Worm (Caenorhabditis elegans): Measurements from ENCODE around the gene asm-1.
"Not testable (repeated sequence)": the region's sequence is repeated elsewhere in the genome, so short reads cannot be mapped to it uniquely, and the experiment has no call there.

asm-1 gene

DNA sequence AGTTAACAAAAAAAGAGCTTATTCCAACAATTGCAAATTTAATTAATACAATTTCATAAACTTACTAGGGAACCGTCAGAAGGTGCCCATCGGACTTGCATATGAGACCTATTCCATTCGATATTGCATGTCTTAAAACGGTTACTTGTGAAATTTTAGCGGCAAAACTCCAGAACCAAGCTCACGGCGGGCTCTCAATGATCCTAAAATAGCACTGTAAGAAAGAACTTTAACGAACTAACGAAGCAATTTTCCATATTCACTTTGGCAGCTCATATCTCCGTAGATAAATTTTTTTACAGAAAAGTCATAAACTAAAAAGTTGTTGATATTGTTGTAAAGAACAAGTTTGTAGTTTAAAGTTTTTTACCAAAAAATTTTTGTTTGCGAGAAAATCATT is 2.2 kb upstream of the asm-1 start, which contains the start of gene B0252.3:
B0252.3 (minus strand) TSS at position 101 of the 400 bp plus-strand sequence.
- TF ChIP-seq lin-32 (GFP tag; optimal IDR thresholded peaks at IDR 0.05); nhr-237 (tag; optimal IDR thresholded peaks at IDR 0.05); nhr-12 (tag; optimal IDR thresholded peaks at IDR 0.05): not testable (repeated sequence)

- TF ChIP-seq mep-1 (tag; optimal IDR thresholded peaks at IDR 0.05) = no peak
- no peak for TF ChIP-seq elt-3 (tag; optimal IDR thresholded peaks at IDR 0.05)
- no peak for TF ChIP-seq unc-62 (GFP tag; optimal IDR thresholded peaks at IDR 0.05)
- TF ChIP-seq sem-2 (GFP tag; optimal IDR thresholded peaks at IDR 0.05) = no peak
- TF ChIP-seq lsy-2 (tag; optimal IDR thresholded peaks at IDR 0.05) = no peak
- no peak for TF ChIP-seq sptf-1 (tag; optimal IDR thresholded peaks at IDR 0.05)
- TF ChIP-seq ceh-83 (GFP tag; optimal IDR thresholded peaks at IDR 0.05) = no peak
- TF ChIP-seq nhr-2 (tag; optimal IDR thresholded peaks at IDR 0.05) = no peak
- no peak for TF ChIP-seq elt-1 (tag; optimal IDR thresholded peaks at IDR 0.05; ENCODE audit: borderline replicate concordance, insufficient read depth)
- no peak for TF ChIP-seq nhr-28 (tag; optimal IDR thresholded peaks at IDR 0.05)
- no peak for TF ChIP-seq tbx-8 (GFP tag; optimal IDR thresholded peaks at IDR 0.05)
- TF ChIP-seq ces-1 (GFP tag; optimal IDR thresholded peaks at IDR 0.05) = no peak
- no peak for TF ChIP-seq ceh-43 (GFP tag; optimal IDR thresholded peaks at IDR 0.05)
- TF ChIP-seq flh-1 (GFP tag; optimal IDR thresholded peaks at IDR 0.05) = no peak
Measured at ce11 chrII:6908689-6909088, 1.2 kb upstream of the asm-1 start.

DNA sequence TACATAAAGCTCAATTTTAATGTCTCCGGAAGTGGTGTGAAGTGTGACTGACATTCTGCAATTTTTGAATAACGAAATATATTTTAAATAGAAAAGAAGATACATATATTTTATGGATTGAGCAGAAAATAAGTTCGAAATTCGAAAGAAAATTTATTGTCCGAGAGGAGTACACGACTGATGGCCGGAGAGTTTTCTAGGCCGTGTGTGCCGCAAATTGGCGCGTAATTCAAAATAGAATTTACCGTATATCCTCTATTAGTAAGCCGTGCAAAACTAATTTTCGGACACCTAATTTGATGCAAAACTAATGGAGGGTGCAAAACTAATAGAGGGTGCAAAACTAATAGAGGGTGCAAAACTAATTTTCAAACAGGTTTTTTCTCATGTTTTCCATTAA is 3.4 kb downstream of the asm-1 start, which contains the start of gene cyn-10:
cyn-10 (minus strand) TSS at position 57 of the 400 bp plus-strand sequence.
- peak; percentile 30 for TF ChIP-seq lin-32 (GFP tag; optimal IDR thresholded peaks at IDR 0.05)
- peak; percentile 37 for TF ChIP-seq ces-1 (GFP tag; optimal IDR thresholded peaks at IDR 0.05)
- TF ChIP-seq cnd-1 (tag; optimal IDR thresholded peaks at IDR 0.05) = peak; percentile 62
- TF ChIP-seq mep-1 (tag; optimal IDR thresholded peaks at IDR 0.05) = peak; percentile 13
- TF ChIP-seq snpc-4 (tag; optimal IDR thresholded peaks at IDR 0.05) = no peak

DNA sequence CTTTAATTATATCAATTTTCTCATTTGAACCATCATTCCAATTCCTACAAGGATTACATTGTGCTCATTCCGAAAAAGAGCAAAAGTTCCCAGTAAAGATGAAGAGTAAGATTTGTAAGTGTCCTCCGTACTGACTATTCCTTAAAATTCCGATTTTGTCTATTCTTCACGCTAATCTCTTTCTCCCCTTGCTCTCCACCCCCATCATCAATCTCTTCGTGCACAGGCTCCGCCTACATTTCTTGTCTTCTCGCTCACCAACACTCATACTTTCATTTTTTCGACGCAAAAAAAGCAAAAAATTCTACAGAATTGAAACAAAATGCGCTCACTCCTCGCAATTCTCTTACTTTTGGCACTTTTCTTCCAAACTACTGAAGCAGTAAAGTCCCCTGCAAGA is 6.0 kb downstream of the asm-1 start, which contains the start of gene B0252.8:
B0252.8 (plus strand) TSS at position 292 of the 400 bp plus-strand sequence.
- TF ChIP-seq ces-1 (GFP tag; optimal IDR thresholded peaks at IDR 0.05) (peak; percentile 13), unc-62 (GFP tag; optimal IDR thresholded peaks at IDR 0.05) (no peak)

DNA sequence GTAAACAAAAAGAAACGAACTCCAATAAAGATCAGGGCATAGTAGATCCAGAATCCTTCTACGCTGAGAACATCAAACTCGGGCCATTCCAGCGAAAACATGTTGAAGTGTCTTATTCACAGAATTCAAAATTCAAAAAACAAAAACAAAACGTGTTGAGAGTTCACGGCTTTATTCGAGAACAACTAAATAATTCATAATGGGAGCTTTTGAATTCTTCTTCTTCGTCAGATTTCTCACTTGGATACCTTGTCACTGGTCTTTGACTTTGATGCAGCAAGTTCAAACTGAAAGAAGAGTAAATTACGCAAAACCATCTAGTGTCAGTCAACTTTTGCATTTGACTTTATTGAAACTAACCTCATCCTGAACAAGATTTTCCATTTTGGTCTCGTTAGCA is 7.8 kb downstream of the asm-1 start, which contains the start of gene B0252.11:
B0252.11 (minus strand) TSS at position 101 of the 400 bp plus-strand sequence.
- TF ChIP-seq drap-1 (GFP tag; optimal IDR thresholded peaks at IDR 0.05) = no peak
- TF ChIP-seq ham-2 (GFP tag; optimal IDR thresholded peaks at IDR 0.05) = no peak
- no peak for TF ChIP-seq nhr-12 (tag; optimal IDR thresholded peaks at IDR 0.05)
- no peak for TF ChIP-seq ces-1 (GFP tag; optimal IDR thresholded peaks at IDR 0.05)
- TF ChIP-seq mls-2 (tag; optimal IDR thresholded peaks at IDR 0.05) = no peak
- no peak for TF ChIP-seq ceh-43 (GFP tag; optimal IDR thresholded peaks at IDR 0.05)
- TF ChIP-seq elt-1 (tag; optimal IDR thresholded peaks at IDR 0.05; ENCODE audit: borderline replicate concordance, insufficient read depth) = no peak
- no peak for TF ChIP-seq tbx-8 (GFP tag; optimal IDR thresholded peaks at IDR 0.05)
- no peak for TF ChIP-seq M03D4.4 (tag; optimal IDR thresholded peaks at IDR 0.05)
- no peak for TF ChIP-seq nhr-28 (tag; optimal IDR thresholded peaks at IDR 0.05)
- no peak for TF ChIP-seq nhr-76 (tag; optimal IDR thresholded peaks at IDR 0.05)

DNA sequence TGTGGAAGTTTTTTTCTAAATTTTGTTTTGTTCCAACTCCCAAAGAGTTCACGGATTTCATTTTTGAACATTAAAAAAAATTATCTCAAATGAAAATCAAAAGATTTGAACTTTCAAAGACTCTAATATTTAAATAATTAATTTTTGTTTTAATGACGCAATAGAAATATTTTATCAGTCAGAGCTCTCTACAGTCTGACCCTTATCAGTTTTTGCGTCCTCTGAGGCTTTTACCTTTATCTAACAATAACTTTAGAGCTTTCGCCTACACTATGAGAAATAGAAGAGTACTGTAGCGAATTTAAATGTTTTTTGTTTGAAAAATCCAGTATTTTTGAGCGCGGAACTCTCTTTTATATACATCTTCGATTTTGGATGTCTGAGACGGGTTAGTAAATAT is 9.0 kb downstream of the asm-1 start, which contains the start of gene B0252.5:
B0252.5 (minus strand) TSS at position 17 of the 400 bp plus-strand sequence.
- TF ChIP-seq blmp-1 (tag; optimal IDR thresholded peaks at IDR 0.05) (no peak), hlh-1 (tag; optimal IDR thresholded peaks at IDR 0.05) (no peak), snpc-4 (tag; optimal IDR thresholded peaks at IDR 0.05) (no peak), mls-2 (tag; optimal IDR thresholded peaks at IDR 0.05) (no peak), tbx-8 (GFP tag; optimal IDR thresholded peaks at IDR 0.05) (no peak), unc-120 (tag; optimal IDR thresholded peaks at IDR 0.05; ENCODE audit: poor library complexity, severe bottlenecking) (no peak), sptf-1 (tag; optimal IDR thresholded peaks at IDR 0.05) (no peak), nhr-237 (tag; optimal IDR thresholded peaks at IDR 0.05) (no peak), nhr-76 (tag; optimal IDR thresholded peaks at IDR 0.05) (no peak), ceh-43 (GFP tag; optimal IDR thresholded peaks at IDR 0.05) (no peak), drap-1 (GFP tag; optimal IDR thresholded peaks at IDR 0.05) (no peak), zip-8 (tag; optimal IDR thresholded peaks at IDR 0.05) (no peak), lin-32 (GFP tag; optimal IDR thresholded peaks at IDR 0.05) (no peak), ceh-83 (GFP tag; optimal IDR thresholded peaks at IDR 0.05) (no peak), unc-62 (GFP tag; optimal IDR thresholded peaks at IDR 0.05) (no peak), mab-5 (tag; optimal IDR thresholded peaks at IDR 0.05) (no peak), ham-2 (GFP tag; optimal IDR thresholded peaks at IDR 0.05) (no peak), nhr-2 (tag; optimal IDR thresholded peaks at IDR 0.05) (no peak)

Measured in whole organism, mixed stage, embryonic.